Fruit fly (Drosophila melanogaster) whole organism, wandering third instar larva: ENCODE data around the gene mtd.
A peak's percentile ranks its signal among the peaks of the same experiment; 100 is the strongest.

Experiments
- CG32264 ChIP-seq: fragments of 200-800 bp; sonication (Bioruptor generic); optimal IDR thresholded peaks from 2 replicates; lab custom pipeline; 2016; ENCODE audit warnings: missing biosample characterization, missing genetic modification characterization
- CG9705 ChIP-seq: fragments of 200-800 bp; sonication (Bioruptor generic); optimal IDR thresholded peaks from 2 replicates; lab custom pipeline; 2018; ENCODE audit warnings: missing biosample characterization, mild to moderate bottlenecking, missing genetic modification characterization
- CrebA ChIP-seq: fragments of 200-800 bp; sonication (Bioruptor generic); optimal IDR thresholded peaks from 2 replicates; lab custom pipeline; 2016; ENCODE audit warnings: missing biosample characterization, mild to moderate bottlenecking, missing genetic modification characterization, borderline replicate concordance
- Dfd ChIP-seq: fragments of >200 bp; optimal IDR thresholded peaks from 2 replicates; lab custom pipeline; 2017; ENCODE audit warnings: missing biosample characterization, missing genetic modification characterization
- Dif ChIP-seq: fragments of 200-275, 200-300 bp; sonication (Bioruptor generic); optimal IDR thresholded peaks from 2 replicates; lab custom pipeline; 2018; ENCODE audit warnings: missing biosample characterization, missing genetic modification characterization; ENCODE audit not compliant: partially characterized antibody
- GATAd ChIP-seq: sonication (Bioruptor generic); optimal IDR thresholded peaks from 2 replicates; lab custom pipeline; 2016; ENCODE audit warnings: missing biosample characterization, missing genetic modification characterization
- HLH106 ChIP-seq: fragments of 200-800 bp; optimal IDR thresholded peaks from 3 replicates; lab custom pipeline; 2019; ENCODE audit warnings: missing biosample characterization, mild to moderate bottlenecking, missing genetic modification characterization, moderate library complexity
- Hnf4 ChIP-seq: fragments of 200-800 bp; sonication (Bioruptor generic); optimal IDR thresholded peaks from 2 replicates; lab custom pipeline; 2016; ENCODE audit warnings: missing biosample characterization, mild to moderate bottlenecking, missing genetic modification characterization
- Hr83 ChIP-seq: fragments of 200-300 bp; sonication (Bioruptor generic); optimal IDR thresholded peaks from 2 replicates; lab custom pipeline; 2016; ENCODE audit warnings: missing biosample characterization, mild to moderate bottlenecking, missing genetic modification characterization, moderate library complexity; ENCODE audit not compliant: poor library complexity, severe bottlenecking
- Jra ChIP-seq: sonication (Bioruptor generic); optimal IDR thresholded peaks from 2 replicates; lab custom pipeline; 2016; ENCODE audit warnings: missing biosample characterization, missing genetic modification characterization
- Mio ChIP-seq: sonication (Bioruptor generic); optimal IDR thresholded peaks from 2 replicates; lab custom pipeline; 2016; ENCODE audit warnings: missing biosample characterization, missing genetic modification characterization
- Myc ChIP-seq: fragments of >200 bp; optimal IDR thresholded peaks from 2 replicates; lab custom pipeline; 2017
- N ChIP-seq: fragments of >200 bp; optimal IDR thresholded peaks from 2 replicates; lab custom pipeline; 2018; ENCODE audit warnings: missing biosample characterization, missing external identifiers, missing genetic modification characterization
- OdsH ChIP-seq: fragments of 200-800 bp; sonication (Bioruptor generic); optimal IDR thresholded peaks from 2 replicates; lab custom pipeline; 2016; ENCODE audit warnings: missing biosample characterization, mild to moderate bottlenecking, missing genetic modification characterization
- Rel ChIP-seq, 2 experiments: fragments of 200-800 bp; sonication (Bioruptor generic) in 1 of 2; optimal IDR thresholded peaks; 2 replicates in 1 of 2; 3 replicates in 1 of 2; lab custom pipeline; 2016 to 2019; ENCODE audit warnings: mild to moderate bottlenecking in 2 of 2, missing biosample characterization in 2 of 2, missing genetic modification characterization in 2 of 2, moderate library complexity in 1 of 2
- Vsx2 ChIP-seq: fragments of 200-300, 225-300 bp; sonication (Bioruptor generic); optimal IDR thresholded peaks from 2 replicates; lab custom pipeline; 2018; ENCODE audit warnings: missing biosample characterization, missing genetic modification characterization; ENCODE audit not compliant: partially characterized antibody
- brk ChIP-seq: fragments of 200-800 bp; sonication (Bioruptor generic); optimal IDR thresholded peaks from 2 replicates; lab custom pipeline; 2016; ENCODE audit warnings: missing biosample characterization, mild to moderate bottlenecking, missing genetic modification characterization
- dmrt93B ChIP-seq: fragments of 200-800 bp; sonication (Bioruptor generic); optimal IDR thresholded peaks from 2 replicates; lab custom pipeline; 2018; ENCODE audit warnings: missing biosample characterization, mild to moderate bottlenecking, missing genetic modification characterization
- dsf ChIP-seq: sonication (Bioruptor generic); optimal IDR thresholded peaks from 2 replicates; lab custom pipeline; 2016; ENCODE audit warnings: missing biosample characterization, missing genetic modification characterization, borderline replicate concordance
- foxo ChIP-seq, 2 experiments: fragments of 200-800 bp; sonication (Bioruptor generic); optimal IDR thresholded peaks; 2 replicates in 1 of 2; 3 replicates in 1 of 2; lab custom pipeline; 2016 to 2017; ENCODE audit warnings: missing biosample characterization in 2 of 2, missing genetic modification characterization in 2 of 2
- fru ChIP-seq: fragments of 200-800 bp; sonication (Bioruptor generic); optimal IDR thresholded peaks from 3 replicates; lab custom pipeline; 2016; ENCODE audit warnings: missing biosample characterization, mild to moderate bottlenecking, missing genetic modification characterization
- jim ChIP-seq: fragments of 175-275, 200-325 bp; sonication (Bioruptor generic); optimal IDR thresholded peaks from 2 replicates; lab custom pipeline; 2016; ENCODE audit warnings: missing biosample characterization, mild to moderate bottlenecking, missing genetic modification characterization
- psq ChIP-seq: fragments of 200-800 bp; sonication (Bioruptor generic); optimal IDR thresholded peaks from 3 replicates; lab custom pipeline; 2017; ENCODE audit warnings: missing biosample characterization, mild to moderate bottlenecking, missing genetic modification characterization, moderate library complexity
- rgr ChIP-seq: fragments of 200-800 bp; sonication (Bioruptor generic); optimal IDR thresholded peaks from 3 replicates; lab custom pipeline; 2016; ENCODE audit warnings: missing biosample characterization, mild to moderate bottlenecking, missing genetic modification characterization
- sage ChIP-seq: fragments of 200-800 bp; sonication (Bioruptor generic); optimal IDR thresholded peaks from 2 replicates; lab custom pipeline; 2016; ENCODE audit warnings: missing biosample characterization, mild to moderate bottlenecking, missing genetic modification characterization
- sv ChIP-seq: fragments of 200-800 bp; sonication (Bioruptor generic); optimal IDR thresholded peaks from 3 replicates; lab custom pipeline; 2016; ENCODE audit warnings: missing biosample characterization, missing genetic modification characterization
- tai ChIP-seq: sonication (Bioruptor generic); optimal IDR thresholded peaks from 2 replicates; lab custom pipeline; 2016; ENCODE audit warnings: missing biosample characterization, missing genetic modification characterization
- usp ChIP-seq: fragments of >200 bp; optimal IDR thresholded peaks from 2 replicates; lab custom pipeline; 2017; ENCODE audit warnings: missing biosample characterization, missing genetic modification characterization
- woc ChIP-seq: sonication (Bioruptor generic); optimal IDR thresholded peaks from 2 replicates; lab custom pipeline; 2016; ENCODE audit warnings: missing biosample characterization, mild to moderate bottlenecking, missing genetic modification characterization

The mtd gene

DNA sequence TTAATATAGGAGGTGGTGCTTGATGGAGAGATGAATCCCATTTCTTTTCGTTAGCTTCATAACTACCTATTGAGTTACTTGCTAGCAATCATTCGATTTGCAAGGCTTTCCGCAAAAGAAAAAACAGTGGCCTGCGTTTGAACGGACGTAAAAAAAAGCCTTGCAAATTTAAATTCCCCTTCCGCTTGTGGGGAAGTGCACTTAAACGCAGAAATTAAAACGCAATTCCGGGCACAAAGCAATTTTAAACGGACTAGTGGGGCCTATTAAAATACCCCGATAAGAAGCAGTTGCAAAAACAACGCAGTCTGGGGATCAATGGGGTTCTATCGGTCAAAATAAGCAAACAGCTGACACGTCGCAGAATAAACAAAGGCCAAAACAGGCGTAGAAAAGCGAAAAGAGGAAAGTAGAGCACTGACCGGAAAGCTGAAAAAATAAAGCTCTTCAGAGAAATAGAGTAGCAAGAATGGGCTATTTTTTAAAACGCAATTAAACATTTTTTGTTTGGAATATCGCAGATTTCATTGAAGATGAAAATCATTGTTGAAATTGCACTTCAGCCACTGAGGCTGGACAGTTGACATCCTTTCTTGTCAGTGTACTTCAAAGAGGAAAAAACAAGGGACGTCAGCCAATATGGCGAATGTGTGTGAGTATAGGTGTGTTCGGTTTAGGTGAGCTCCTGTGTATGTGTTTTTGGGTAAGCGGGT, 99.6 kb downstream of the mtd start (continued):
- peak; percentile 52 for TF ChIP-seq sage (GFP tag; lab: Kevin White, UChicago)
- TF ChIP-seq Mio (GFP tag; lab: Kevin White, UChicago) = peak; percentile 2
- no peak for TF ChIP-seq usp (GFP tag; lab: Kevin White, UChicago)
- peak; percentile 48 for TF ChIP-seq tai
- peak; percentile 44 for TF ChIP-seq brk (GFP tag; lab: Kevin White, UChicago)
- TF ChIP-seq dsf (GFP tag; lab: Kevin White, UChicago) = no peak
- TF ChIP-seq woc = peak; percentile 68
- no peak for TF ChIP-seq jim (GFP tag; lab: Kevin White, UChicago)
- peak; percentile 57 for TF ChIP-seq fru (GFP tag; lab: Kevin White, UChicago)
- no peak for TF ChIP-seq Jra (GFP tag; lab: Kevin White, UChicago)
- no peak for TF ChIP-seq sv (GFP tag; lab: Kevin White, UChicago)

dm6 chr3R:5249308-5249707, 100.9 kb downstream of the mtd start:
- no peak for TF ChIP-seq N (GFP tag; lab: Kevin White, UChicago)
- no peak for TF ChIP-seq dsf (GFP tag; lab: Kevin White, UChicago)
- TF ChIP-seq brk (GFP tag; lab: Kevin White, UChicago) = no peak
- no peak for TF ChIP-seq Jra (GFP tag; lab: Kevin White, UChicago)
- no peak for TF ChIP-seq dmrt93B
- no peak for TF ChIP-seq CrebA (GFP tag; lab: Kevin White, UChicago)
- no peak for TF ChIP-seq Hr83 (GFP tag; lab: Kevin White, UChicago)
- no peak for TF ChIP-seq Vsx2 (GFP tag; lab: Kevin White, UChicago)
- TF ChIP-seq CG9705 (GFP tag; lab: Kevin White, UChicago) = no peak
- TF ChIP-seq psq (GFP tag; lab: Kevin White, UChicago) = no peak
- no peak for TF ChIP-seq Mio (GFP tag; lab: Kevin White, UChicago)
- TF ChIP-seq, all 38 proteins: peak for 0

- TF ChIP-seq fru (GFP tag; lab: Kevin White, UChicago) = no peak
- TF ChIP-seq Myc (lab: Kevin White, UChicago) = no peak
- no peak for TF ChIP-seq Rel (GFP tag; optimal IDR thresholded peaks at IDR 0.05; lab: Kevin White, UChicago)
- TF ChIP-seq Rel (tag; optimal IDR thresholded peaks at IDR 0.05; lab: Kevin White, UChicago) = peak; percentile 94
- peak; percentile 44 for TF ChIP-seq Dif (GFP tag; lab: Kevin White, UChicago)
- TF ChIP-seq Hnf4 (GFP tag; lab: Kevin White, UChicago) = no peak
- TF ChIP-seq OdsH (GFP tag; lab: Kevin White, UChicago) = peak; percentile 5
- no peak for TF ChIP-seq HLH106 (tag; lab: Kevin White, UChicago)
Observed at dm6 chr3R:5246950-5247349, 103.3 kb downstream of the mtd start.

- TF ChIP-seq CG32264 (GFP tag; lab: Kevin White, UChicago) (no peak), Dfd (GFP tag; lab: Kevin White, UChicago) (no peak), foxo (GFP tag; optimal IDR thresholded peaks at IDR 0.05; lab: Kevin White, UChicago) (no peak), GATAd (GFP tag; lab: Kevin White, UChicago) (no peak), Hnf4 (GFP tag; lab: Kevin White, UChicago) (no peak), fru (GFP tag; lab: Kevin White, UChicago) (no peak), Mio (GFP tag; lab: Kevin White, UChicago) (no peak), psq (GFP tag; lab: Kevin White, UChicago) (no peak), CrebA (GFP tag; lab: Kevin White, UChicago) (no peak), rgr (no peak), Vsx2 (GFP tag; lab: Kevin White, UChicago) (no peak), jim (GFP tag; lab: Kevin White, UChicago) (no peak), Hr83 (GFP tag; lab: Kevin White, UChicago) (no peak), sage (GFP tag; lab: Kevin White, UChicago) (no peak), Myc (lab: Kevin White, UChicago) (no peak)
Observed at dm6 chr3R:5240721-5241120, 109.5 kb downstream of the mtd start, which contains the start of gene CG33293. CG33293 (minus strand) TSS chr3R:5240735.
